Fruit fly (Drosophila melanogaster) whole organism, embryonic: ENCODE results near the gene CG43750.

Experiments
- Aef1 ChIP-seq: fragments of 200-800 bp; sonication (Bioruptor generic); IDR thresholded peaks from 3 replicates; pipeline ENCODE4 v1.3.6; 2022; ENCODE audit warnings: missing biosample characterization, missing genetic modification characterization
- Awh ChIP-seq: fragments of 200-800 bp; sonication (Bioruptor generic); IDR thresholded peaks from 2 replicates; pipeline ENCODE4, ENCODE4 v1.3.6; 2022; ENCODE audit warnings: missing biosample characterization, missing genetic modification characterization
- CG10979 ChIP-seq: fragments of 200-800 bp; sonication (Bioruptor generic); optimal IDR thresholded peaks from 2 replicates; lab custom pipeline; 2018; ENCODE audit warnings: missing biosample characterization, mild to moderate bottlenecking, missing genetic modification characterization, moderate library complexity
- CG11504 ChIP-seq: fragments of 200-800 bp; sonication (Bioruptor generic); optimal IDR thresholded peaks from 3 replicates; lab custom pipeline; 2019; ENCODE audit warnings: missing biosample characterization, mild to moderate bottlenecking, missing genetic modification characterization, moderate library complexity
- CG12219 ChIP-seq: fragments of 200-800 bp; sonication (Bioruptor generic); optimal IDR thresholded peaks from 3 replicates; lab custom pipeline; 2018; ENCODE audit warnings: missing biosample characterization, mild to moderate bottlenecking, missing genetic modification characterization
- CG12299 ChIP-seq: fragments of 200-800 bp; sonication (Bioruptor generic); optimal IDR thresholded peaks from 2 replicates; lab custom pipeline; 2018; ENCODE audit warnings: missing biosample characterization, mild to moderate bottlenecking, missing genetic modification characterization
- CG12942 ChIP-seq: fragments of 200-800 bp; sonication (Bioruptor generic); optimal IDR thresholded peaks from 3 replicates; lab custom pipeline; 2016; ENCODE audit warnings: missing biosample characterization, missing genetic modification characterization
- CG13424 ChIP-seq: fragments of 200-800 bp; sonication (Bioruptor generic); optimal IDR thresholded peaks from 2 replicates; lab custom pipeline; 2019; ENCODE audit warnings: missing biosample characterization, mild to moderate bottlenecking, missing genetic modification characterization, moderate library complexity
- CG1832 ChIP-seq: fragments of 200-800 bp; sonication (Bioruptor generic); optimal IDR thresholded peaks from 2 replicates; lab custom pipeline; 2017; ENCODE audit warnings: missing biosample characterization, mild to moderate bottlenecking, missing genetic modification characterization, inconsistent platforms
- CG2129 ChIP-seq: fragments of 200-800 bp; sonication (Bioruptor generic); IDR thresholded peaks from 2 replicates; pipeline ENCODE4 v1.3.6; 2022; ENCODE audit warnings: missing biosample characterization, missing genetic modification characterization; ENCODE audit not compliant: partially characterized antibody
- CG3281 ChIP-seq: fragments of 200-800 bp; sonication (Bioruptor generic); optimal IDR thresholded peaks from 3 replicates; lab custom pipeline; 2017; ENCODE audit warnings: missing biosample characterization, mild to moderate bottlenecking, missing genetic modification characterization
- CG7928 ChIP-seq: fragments of 200-800 bp; sonication (Bioruptor generic); optimal IDR thresholded peaks from 2 replicates; lab custom pipeline; 2017; ENCODE audit warnings: missing biosample characterization, mild to moderate bottlenecking, missing genetic modification characterization
- CG8765 ChIP-seq: fragments of 200-800 bp; sonication (Bioruptor generic); IDR thresholded peaks from 2 replicates; pipeline ENCODE4 v1.3.6; 2022; ENCODE audit warnings: missing biosample characterization, missing genetic modification characterization
- CG9609 ChIP-seq: fragments of 200-800 bp; sonication (Bioruptor generic); optimal IDR thresholded peaks from 3 replicates; lab custom pipeline; 2016; ENCODE audit warnings: missing biosample characterization, missing genetic modification characterization
- CHES-1-like ChIP-seq: fragments of 200-800 bp; sonication (Bioruptor generic); optimal IDR thresholded peaks from 2 replicates; lab custom pipeline; 2016; ENCODE audit warnings: missing biosample characterization, missing genetic modification characterization
- CkIIα-i1 ChIP-seq: fragments of 200-800 bp; sonication (Bioruptor generic); IDR thresholded peaks from 2 replicates; pipeline ENCODE4 v1.3.6; 2022; ENCODE audit warnings: missing biosample characterization, missing genetic modification characterization
- D19B ChIP-seq: fragments of 200-800 bp; sonication (Bioruptor generic); optimal IDR thresholded peaks from 2 replicates; lab custom pipeline; 2017; ENCODE audit warnings: missing biosample characterization, mild to moderate bottlenecking, missing genetic modification characterization
- Dek ChIP-seq: fragments of 200-800 bp; sonication (Bioruptor generic); optimal IDR thresholded peaks from 3 replicates; lab custom pipeline; 2019; ENCODE audit warnings: missing biosample characterization, mild to moderate bottlenecking, missing genetic modification characterization, moderate library complexity
- HLH3B ChIP-seq: fragments of 200-800 bp; sonication (Bioruptor generic); IDR thresholded peaks from 2 replicates; pipeline ENCODE4 v1.3.6; 2022; ENCODE audit warnings: missing biosample characterization, missing genetic modification characterization
- Hmr ChIP-seq: fragments of 200-800 bp; sonication (Bioruptor generic); optimal IDR thresholded peaks from 3 replicates; lab custom pipeline; 2017; ENCODE audit warnings: mild to moderate bottlenecking, missing biosample characterization, missing genetic modification reagents, missing genetic modification characterization
- Hr39 ChIP-seq: fragments of >200 bp; optimal IDR thresholded peaks from 2 replicates; lab custom pipeline; 2017
- Lpt ChIP-seq: fragments of >200 bp; optimal IDR thresholded peaks from 2 replicates; lab custom pipeline; 2018; ENCODE audit warnings: missing biosample characterization, missing genetic modification characterization
- MESR4 ChIP-seq: fragments of 200-800 bp; sonication (Bioruptor generic); optimal IDR thresholded peaks from 2 replicates; lab custom pipeline; 2018; ENCODE audit warnings: missing biosample characterization, mild to moderate bottlenecking, missing genetic modification characterization, moderate library complexity
- MTF-1 ChIP-seq: fragments of 200-800 bp; sonication (Bioruptor generic); optimal IDR thresholded peaks from 2 replicates; lab custom pipeline; 2018; ENCODE audit warnings: missing biosample characterization, mild to moderate bottlenecking, missing genetic modification characterization, borderline replicate concordance
- Nf-YA ChIP-seq: fragments of 200-800 bp; sonication (Bioruptor generic); IDR thresholded peaks from 2 replicates; pipeline ENCODE4 v1.3.6; 2022; ENCODE audit warnings: missing biosample characterization, missing genetic modification characterization
- Pdp1 ChIP-seq, 2 experiments: fragments of 200-800 bp; sonication (Bioruptor generic); optimal IDR thresholded peaks; 3 replicates each; lab custom pipeline; 2016; ENCODE audit warnings: missing biosample characterization in 2 of 2, missing genetic modification characterization in 2 of 2, mild to moderate bottlenecking in 1 of 2, moderate library complexity in 1 of 2
- Stat92E ChIP-seq, 3 experiments: fragments of >200 bp in 2 of 3; fragments of 200-800 bp in 1 of 3; sonication (Bioruptor generic) in 1 of 3; optimal IDR thresholded peaks; 2 replicates each; lab custom pipeline; 2017 to 2019; ENCODE audit warnings: missing biosample characterization in 3 of 3, missing genetic modification characterization in 3 of 3, mild to moderate bottlenecking in 1 of 3, moderate library complexity in 1 of 3
- amos ChIP-seq: fragments of 200-800 bp; sonication (Bioruptor generic); IDR thresholded peaks from 2 replicates; pipeline ENCODE4 v1.3.6; 2022; ENCODE audit warnings: missing biosample characterization, missing genetic modification characterization; ENCODE audit not compliant: partially characterized antibody
- ara ChIP-seq: fragments of 200-800 bp; sonication (Bioruptor generic); IDR thresholded peaks from 2 replicates; pipeline ENCODE4 v1.3.6; 2022; ENCODE audit warnings: missing biosample characterization, missing genetic modification characterization
- cato ChIP-seq: fragments of 200-800 bp; sonication (Bioruptor generic); optimal IDR thresholded peaks from 2 replicates; lab custom pipeline; 2016; ENCODE audit warnings: missing biosample characterization, missing genetic modification characterization, borderline replicate concordance
- crol ChIP-seq: fragments of 200-800 bp; sonication (Bioruptor generic); IDR thresholded peaks from 2 replicates; pipeline ENCODE4 v1.3.6; 2022; ENCODE audit warnings: missing biosample characterization, missing genetic modification characterization
- dati ChIP-seq: fragments of 200-800 bp; sonication (Bioruptor generic); IDR thresholded peaks from 2 replicates; pipeline ENCODE4 v1.3.6; 2022; ENCODE audit warnings: missing biosample characterization, missing genetic modification characterization
- dmrt11E ChIP-seq: fragments of 200-800 bp; sonication (Bioruptor generic); optimal IDR thresholded peaks from 3 replicates; lab custom pipeline; 2018; ENCODE audit warnings: missing biosample characterization, mild to moderate bottlenecking, missing genetic modification characterization, moderate library complexity
- gcm2 ChIP-seq: fragments of 200-800 bp; sonication (Bioruptor generic); optimal IDR thresholded peaks from 2 replicates; lab custom pipeline; 2016; ENCODE audit warnings: missing biosample characterization, missing genetic modification characterization
- gem ChIP-seq: fragments of 200-800 bp; sonication (Bioruptor generic); optimal IDR thresholded peaks from 2 replicates; lab custom pipeline; 2019; ENCODE audit warnings: missing biosample characterization, mild to moderate bottlenecking, missing genetic modification characterization, moderate library complexity
- ind ChIP-seq: fragments of 200-800 bp; sonication (Bioruptor generic); optimal IDR thresholded peaks from 3 replicates; lab custom pipeline; 2016; ENCODE audit warnings: missing biosample characterization, missing genetic modification characterization
- inv ChIP-seq: fragments of 200-800 bp; sonication (Bioruptor generic); IDR thresholded peaks from 2 replicates; pipeline ENCODE4 v1.3.6; 2022; ENCODE audit warnings: missing biosample characterization, missing genetic modification characterization; ENCODE audit not compliant: partially characterized antibody
- jigr1 ChIP-seq: fragments of 200-800 bp; sonication (Bioruptor generic); IDR thresholded peaks from 3 replicates; pipeline ENCODE4 v1.3.6; 2022; ENCODE audit warnings: missing biosample characterization, missing genetic modification characterization
- lilli ChIP-seq: fragments of 200-800 bp; sonication (Bioruptor generic); optimal IDR thresholded peaks from 3 replicates; lab custom pipeline; 2016; ENCODE audit warnings: missing biosample characterization, missing genetic modification characterization
- lov ChIP-seq, 2 experiments: fragments of 200-800 bp in 1 of 2; fragments of >200 bp in 1 of 2; sonication (Bioruptor generic) in 1 of 2; IDR thresholded peaks in 1 of 2; optimal IDR thresholded peaks in 1 of 2; 2 replicates in 1 of 2; 3 replicates in 1 of 2; pipeline versions ENCODE4 v1.3.6 to Lab custom; 2017 to 2022; ENCODE audit warnings: missing biosample characterization in 1 of 2, missing genetic modification characterization in 1 of 2
- nau ChIP-seq: fragments of 200-800 bp; sonication (Bioruptor generic); optimal IDR thresholded peaks from 3 replicates; lab custom pipeline; 2017; ENCODE audit warnings: missing biosample characterization, mild to moderate bottlenecking, missing genetic modification characterization, missing genetic modification reagents
- pum ChIP-seq: fragments of 200-800 bp; sonication (Bioruptor generic); optimal IDR thresholded peaks from 2 replicates; lab custom pipeline; 2016; ENCODE audit warnings: missing biosample characterization, missing genetic modification characterization
- row ChIP-seq: fragments of 200-800 bp; sonication (Bioruptor generic); IDR thresholded peaks from 3 replicates; pipeline ENCODE4 v1.3.6; 2022; ENCODE audit warnings: missing biosample characterization, missing genetic modification characterization
- schlank ChIP-seq: fragments of 200-800 bp; sonication (Bioruptor generic); optimal IDR thresholded peaks from 2 replicates; lab custom pipeline; 2018; ENCODE audit warnings: missing biosample characterization, mild to moderate bottlenecking, missing genetic modification characterization
- sisA ChIP-seq: fragments of 200-800 bp; sonication (Bioruptor generic); IDR thresholded peaks from 2 replicates; pipeline ENCODE4 v1.3.6; 2022; ENCODE audit warnings: missing biosample characterization, missing genetic modification characterization

Gene CG43750

DNA sequence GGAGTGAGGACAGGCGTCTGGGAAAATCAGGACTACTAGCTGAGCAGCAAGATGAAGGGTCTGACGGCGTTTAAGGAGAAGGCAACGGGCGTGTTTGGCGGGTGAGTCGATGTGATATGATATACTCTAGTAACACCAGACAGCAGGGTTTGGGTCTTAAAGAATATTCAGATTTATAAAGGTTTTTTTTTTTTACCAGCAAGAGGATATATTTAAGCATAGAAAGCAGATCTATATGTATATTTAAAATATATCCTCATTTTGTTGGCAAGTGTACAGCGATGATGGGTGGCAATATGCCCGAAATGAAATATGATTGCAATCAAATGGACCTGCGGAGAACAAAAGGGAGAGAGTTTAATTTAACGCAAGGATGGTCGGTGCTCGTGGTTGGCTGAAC is 11.7 kb upstream of the CG43750 start (continued):
- peak; percentile 15 for TF ChIP-seq ind (GFP tag; lab: Kevin White, UChicago)
- no peak for TF ChIP-seq CG3281
- TF ChIP-seq nau (GFP tag; lab: Kevin White, UChicago) = no peak
- no peak for TF ChIP-seq amos (GFP tag; lab: Robert Waterston, UW)
- TF ChIP-seq Awh (GFP tag; lab: Robert Waterston, UW) = peak; percentile 45; the same call in 1 of the 2 replicates
- peak; percentile 48; the same call in 1 of the 2 replicates for TF ChIP-seq Nf-YA (GFP tag; lab: Robert Waterston, UW)
- TF ChIP-seq dati (GFP tag; lab: Robert Waterston, UW) = no peak
- TF ChIP-seq MTF-1 = no peak
- no peak for TF ChIP-seq schlank (tag; lab: Kevin White, UChicago)
- peak; percentile 27 for TF ChIP-seq CG13424 (tag; lab: Kevin White, UChicago)
- no peak for TF ChIP-seq pum
- no peak for TF ChIP-seq Dek (tag; lab: Kevin White, UChicago)
- TF ChIP-seq D19B (GFP tag; lab: Kevin White, UChicago) = no peak
- no peak for TF ChIP-seq dmrt11E
- no peak for TF ChIP-seq CkIIα-i1 (GFP tag; lab: Robert Waterston, UW)
- TF ChIP-seq Lpt (GFP tag; lab: Kevin White, UChicago) = no peak
- peak; percentile 8 for TF ChIP-seq Hmr (GFP tag; lab: Kevin White, UChicago)
- no peak for TF ChIP-seq CG12942
- TF ChIP-seq row (GFP tag; lab: Robert Waterston, UW) = peak; percentile 48; the same call in 2 of the 3 replicates
- TF ChIP-seq gcm2 (GFP tag; lab: Kevin White, UChicago) = no peak
- TF ChIP-seq CG2129 (GFP tag; lab: Robert Waterston, UW) = no peak
- TF ChIP-seq CG12299 = no peak
- TF ChIP-seq Aef1 (GFP tag; lab: Robert Waterston, UW) = no peak
- TF ChIP-seq MESR4 (GFP tag; lab: Kevin White, UChicago) = no peak
- TF ChIP-seq CG12219 (GFP tag; lab: Kevin White, UChicago) = no peak
- TF ChIP-seq CG7928 (GFP tag; lab: Kevin White, UChicago) = no peak
- TF ChIP-seq CG9609 (GFP tag; lab: Kevin White, UChicago) = no peak
- TF ChIP-seq sisA (GFP tag; lab: Robert Waterston, UW) = 0 out of 2 replicates have a peak, but pooled peaks have one; percentile 26
- TF ChIP-seq lov (optimal IDR thresholded peaks at IDR 0.05; lab: Kevin White, UChicago) = no peak
- TF ChIP-seq lov (GFP tag; IDR thresholded peaks at IDR 0.05; lab: Robert Waterston, UW) = peak; percentile 57; the same call in 1 of the 3 replicates
- TF ChIP-seq CG8765 (GFP tag; lab: Robert Waterston, UW) = no peak
- no peak for TF ChIP-seq inv
- TF ChIP-seq CG11504 (tag; lab: Kevin White, UChicago) = peak; percentile 54
- no peak for TF ChIP-seq Hr39 (lab: Kevin White, UChicago)
- TF ChIP-seq CHES-1-like (GFP tag; lab: Kevin White, UChicago) = no peak
- 0 out of 2 replicates have a peak, but pooled peaks have one; percentile 25 for TF ChIP-seq HLH3B (GFP tag; lab: Robert Waterston, UW)
- TF ChIP-seq crol (GFP tag; lab: Robert Waterston, UW) = no peak
- 0 out of 2 replicates have a peak, but pooled peaks have one; percentile 38 for TF ChIP-seq ara (GFP tag; lab: Robert Waterston, UW)
- no peak for TF ChIP-seq jigr1
- no peak for TF ChIP-seq CG10979
- no peak for TF ChIP-seq Stat92E (GFP tag; optimal IDR thresholded peaks at IDR 0.05; lab: Kevin White, UChicago)
- TF ChIP-seq CG1832 (GFP tag; lab: Kevin White, UChicago) = no peak
- TF ChIP-seq gem (tag; lab: Kevin White, UChicago) = no peak
- no peak for TF ChIP-seq lilli (GFP tag; lab: Kevin White, UChicago)
- TF ChIP-seq cato (GFP tag; lab: Kevin White, UChicago) = no peak
- TF ChIP-seq Pdp1 (GFP tag; optimal IDR thresholded peaks at IDR 0.05; lab: Kevin White, UChicago) = no peak
